Worm (Caenorhabditis elegans): Measurements from ENCODE around the gene str-92.

The str-92 gene

ce11 chrV:17676553-17676952 lies at the start of gene str-92:
Gene str-92, minus strand, starts transcription at chrV:17676653.
- TF ChIP-seq W03F9.2 (tag; optimal IDR thresholded peaks at IDR 0.05): no peak
- TF ChIP-seq him-1 (tag; optimal IDR thresholded peaks at IDR 0.05): no peak
- no peak for TF ChIP-seq dao-5 (tag; optimal IDR thresholded peaks at IDR 0.05)

- no peak for TF ChIP-seq dao-5 (tag; optimal IDR thresholded peaks at IDR 0.05)
These were observed 48.3 kb upstream of the str-92 start, which contains the start of gene fat-5 for ce11 chrV:17724704-17725103. Gene fat-5, plus strand, starts transcription at chrV:17725004.

ce11 chrV:17723142-17723781 lies 46.8 kb upstream of the str-92 start:
- TF ChIP-seq W03F9.2 (tag; optimal IDR thresholded peaks at IDR 0.05) (no peak), dao-5 (tag; optimal IDR thresholded peaks at IDR 0.05) (no peak), him-1 (tag; optimal IDR thresholded peaks at IDR 0.05) (no peak)

ce11 chrV:17722553-17722952 lies 46.1 kb upstream of the str-92 start:
- TF ChIP-seq dao-5 (tag; optimal IDR thresholded peaks at IDR 0.05) (no peak), him-1 (tag; optimal IDR thresholded peaks at IDR 0.05) (no peak), W03F9.2 (tag; optimal IDR thresholded peaks at IDR 0.05) (no peak)

ce11 chrV:17721709-17722108 lies 45.3 kb upstream of the str-92 start:
- TF ChIP-seq W03F9.2 (tag; optimal IDR thresholded peaks at IDR 0.05) (no peak), him-1 (tag; optimal IDR thresholded peaks at IDR 0.05) (no peak), dao-5 (tag; optimal IDR thresholded peaks at IDR 0.05) (no peak)

ce11 chrV:17718647-17719046 lies 42.2 kb upstream of the str-92 start, which contains the start of gene str-77:
Gene str-77, plus strand, starts transcription at chrV:17718947.
- TF ChIP-seq dao-5 (tag; optimal IDR thresholded peaks at IDR 0.05): no peak
- no peak for TF ChIP-seq him-1 (tag; optimal IDR thresholded peaks at IDR 0.05)
- TF ChIP-seq W03F9.2 (tag; optimal IDR thresholded peaks at IDR 0.05): no peak

- TF ChIP-seq W03F9.2 (tag; optimal IDR thresholded peaks at IDR 0.05) (no peak), him-1 (tag; optimal IDR thresholded peaks at IDR 0.05) (no peak), dao-5 (tag; optimal IDR thresholded peaks at IDR 0.05) (no peak)
These were observed 37.9 kb upstream of the str-92 start, which contains the start of gene twk-33 for ce11 chrV:17714330-17714729. Gene twk-33, minus strand, starts transcription at chrV:17714377.

- no peak for TF ChIP-seq W03F9.2 (tag; optimal IDR thresholded peaks at IDR 0.05)
- no peak for TF ChIP-seq him-1 (tag; optimal IDR thresholded peaks at IDR 0.05)
- TF ChIP-seq dao-5 (tag; optimal IDR thresholded peaks at IDR 0.05): no peak
These were observed 35.9 kb upstream of the str-92 start for ce11 chrV:17712349-17712748.

- TF ChIP-seq W03F9.2 (tag; optimal IDR thresholded peaks at IDR 0.05) (no peak), dao-5 (tag; optimal IDR thresholded peaks at IDR 0.05) (no peak), him-1 (tag; optimal IDR thresholded peaks at IDR 0.05) (no peak)
These were observed 30.6 kb upstream of the str-92 start, which contains the start of gene srh-31 for ce11 chrV:17707022-17707421. Gene srh-31, plus strand, starts transcription at chrV:17707322.

- TF ChIP-seq him-1 (tag; optimal IDR thresholded peaks at IDR 0.05): no peak
- no peak for TF ChIP-seq dao-5 (tag; optimal IDR thresholded peaks at IDR 0.05)
- no peak for TF ChIP-seq W03F9.2 (tag; optimal IDR thresholded peaks at IDR 0.05)
These were observed 29.9 kb upstream of the str-92 start for ce11 chrV:17706217-17706806.

ce11 chrV:17705814-17706213 lies 29.4 kb upstream of the str-92 start, which contains the start of gene W06D12.6:
Gene W06D12.6, plus strand, starts transcription at chrV:17706114.
- TF ChIP-seq dao-5 (tag; optimal IDR thresholded peaks at IDR 0.05) (no peak), him-1 (tag; optimal IDR thresholded peaks at IDR 0.05) (no peak), W03F9.2 (tag; optimal IDR thresholded peaks at IDR 0.05) (no peak)

ce11 chrV:17700728-17701262 lies 24.3 kb upstream of the str-92 start, which contains the start of the genes Y26G10.5 and srh-32:
Gene Y26G10.5, minus strand, starts transcription at chrV:17700828.
Gene srh-32, plus strand, starts transcription at chrV:17701212.
- no peak for TF ChIP-seq him-1 (tag; optimal IDR thresholded peaks at IDR 0.05)
- TF ChIP-seq W03F9.2 (tag; optimal IDR thresholded peaks at IDR 0.05): no peak
- TF ChIP-seq dao-5 (tag; optimal IDR thresholded peaks at IDR 0.05): no peak

- TF ChIP-seq dao-5 (tag; optimal IDR thresholded peaks at IDR 0.05) (no peak), W03F9.2 (tag; optimal IDR thresholded peaks at IDR 0.05) (no peak), him-1 (tag; optimal IDR thresholded peaks at IDR 0.05) (no peak)
These were observed 23.2 kb upstream of the str-92 start, which contains the start of gene Y26G10.6 for ce11 chrV:17699659-17700058. Gene Y26G10.6, plus strand, starts transcription at chrV:17699959.

ce11 chrV:17699097-17699496 lies 22.6 kb upstream of the str-92 start, which contains the start of gene Y26G10.4:
Gene Y26G10.4, minus strand, starts transcription at chrV:17699197.
- no peak for TF ChIP-seq him-1 (tag; optimal IDR thresholded peaks at IDR 0.05)
- no peak for TF ChIP-seq dao-5 (tag; optimal IDR thresholded peaks at IDR 0.05)
- TF ChIP-seq W03F9.2 (tag; optimal IDR thresholded peaks at IDR 0.05): no peak

Data from whole organism, L4/young adult.